Fruit fly (Drosophila melanogaster) whole organism, prepupa: Measurements from ENCODE around the gene CG43093.

Experiments
- Blimp-1 ChIP-seq: fragments of 200-800 bp; sonication (Bioruptor generic); optimal IDR thresholded peaks from 3 replicates; lab custom pipeline; 2017; ENCODE audit warnings: missing biosample characterization, missing genetic modification characterization, mild to moderate bottlenecking, moderate library complexity, missing genetic modification reagents
- CG10631 ChIP-seq: fragments of 200-800 bp; sonication (Bioruptor generic); optimal IDR thresholded peaks from 2 replicates; lab custom pipeline; 2016; ENCODE audit warnings: missing biosample characterization, missing genetic modification characterization
- CG10669 ChIP-seq: fragments of 200-800 bp; sonication (Bioruptor generic); optimal IDR thresholded peaks from 3 replicates; lab custom pipeline; 2018; ENCODE audit warnings: missing biosample characterization, mild to moderate bottlenecking, missing genetic modification characterization, moderate library complexity
- CG11294 ChIP-seq: fragments of 200-800 bp; sonication (Bioruptor generic); IDR thresholded peaks from 2 replicates; pipeline ENCODE4 v1.3.6; 2022; ENCODE audit warnings: missing biosample characterization, missing genetic modification characterization
- CG11762 ChIP-seq: fragments of 200-800 bp; sonication (Bioruptor generic); optimal IDR thresholded peaks from 3 replicates; lab custom pipeline; 2016; ENCODE audit warnings: missing biosample characterization, missing genetic modification characterization; ENCODE audit not compliant: insufficient read depth
- CG11902 ChIP-seq: fragments of 200-800 bp; sonication (Bioruptor generic); optimal IDR thresholded peaks from 3 replicates; lab custom pipeline; 2016; ENCODE audit warnings: missing biosample characterization, missing genetic modification characterization
- CG15336 ChIP-seq: fragments of 200-800 bp; sonication (Bioruptor generic); IDR thresholded peaks from 2 replicates; pipeline ENCODE4 v1.3.6; 2022; ENCODE audit warnings: missing biosample characterization, missing genetic modification characterization
- CG1621 ChIP-seq: fragments of 200-800 bp; sonication (Bioruptor generic); optimal IDR thresholded peaks from 3 replicates; lab custom pipeline; 2018; ENCODE audit warnings: missing biosample characterization, mild to moderate bottlenecking, missing genetic modification characterization
- CG16779 ChIP-seq: fragments of 200-800 bp; sonication (Bioruptor generic); optimal IDR thresholded peaks from 3 replicates; lab custom pipeline; 2017; ENCODE audit warnings: missing biosample characterization, mild to moderate bottlenecking, missing genetic modification characterization
- CG3032 ChIP-seq: fragments of 200-800 bp; optimal IDR thresholded peaks from 2 replicates; lab custom pipeline; 2019; ENCODE audit warnings: missing biosample characterization, mild to moderate bottlenecking, missing genetic modification characterization, moderate library complexity
- CG31627 ChIP-seq: fragments of 200-800 bp; sonication (Bioruptor generic); optimal IDR thresholded peaks from 3 replicates; lab custom pipeline; 2016; ENCODE audit warnings: missing biosample characterization, missing genetic modification characterization
- CG3919 ChIP-seq: fragments of 200-800 bp; sonication (Bioruptor generic); optimal IDR thresholded peaks from 3 replicates; lab custom pipeline; 2016; ENCODE audit warnings: missing biosample characterization, missing genetic modification characterization
- CG4318 ChIP-seq: fragments of 200-800 bp; sonication (Bioruptor generic); optimal IDR thresholded peaks from 3 replicates; lab custom pipeline; 2017; ENCODE audit warnings: missing biosample characterization, mild to moderate bottlenecking, missing genetic modification characterization
- CG6163 ChIP-seq: fragments of 200-800 bp; sonication (Bioruptor generic); IDR thresholded peaks from 3 replicates; pipeline ENCODE4 v1.3.6; 2022; ENCODE audit warnings: missing biosample characterization, missing genetic modification characterization
- CG6276 ChIP-seq: fragments of 200-800 bp; sonication (Bioruptor generic); optimal IDR thresholded peaks from 2 replicates; lab custom pipeline; 2017; ENCODE audit warnings: missing biosample characterization, mild to moderate bottlenecking, missing genetic modification characterization
- CG6792 ChIP-seq: fragments of 200-800 bp; sonication (Bioruptor generic); optimal IDR thresholded peaks from 3 replicates; lab custom pipeline; 2016; ENCODE audit warnings: missing biosample characterization, missing genetic modification characterization
- CG6808 ChIP-seq: fragments of 200-800 bp; sonication (Bioruptor generic); optimal IDR thresholded peaks from 3 replicates; lab custom pipeline; 2017; ENCODE audit warnings: missing biosample characterization, missing genetic modification characterization, mild to moderate bottlenecking, moderate library complexity, missing genetic modification reagents
- CG7368 ChIP-seq: fragments of 200-800 bp; sonication (Bioruptor generic); optimal IDR thresholded peaks from 3 replicates; lab custom pipeline; 2016; ENCODE audit warnings: missing biosample characterization, missing genetic modification characterization
- CG8319 ChIP-seq: fragments of 200-800 bp; sonication (Bioruptor generic); optimal IDR thresholded peaks from 3 replicates; lab custom pipeline; 2016; ENCODE audit warnings: missing biosample characterization, missing genetic modification characterization
- CG8632 ChIP-seq: fragments of 200-800 bp; sonication (Bioruptor generic); optimal IDR thresholded peaks from 3 replicates; lab custom pipeline; 2016; ENCODE audit warnings: missing biosample characterization, missing genetic modification characterization
- CG9139 ChIP-seq: fragments of 200-800 bp; sonication (Bioruptor generic); optimal IDR thresholded peaks from 3 replicates; lab custom pipeline; 2017; ENCODE audit warnings: missing biosample characterization, mild to moderate bottlenecking, missing genetic modification characterization
- Eip75B ChIP-seq: fragments of 200-800 bp; sonication (Bioruptor generic); optimal IDR thresholded peaks from 3 replicates; lab custom pipeline; 2016; ENCODE audit warnings: missing biosample characterization, missing genetic modification characterization
- Eip78C ChIP-seq: fragments of 200-800 bp; sonication (Bioruptor generic); peaks from one replicate; lab custom pipeline; 2016; ENCODE audit warnings: missing biosample characterization, missing genetic modification characterization
- Ets21C ChIP-seq: fragments of 200-800 bp; sonication (Bioruptor generic); optimal IDR thresholded peaks from 3 replicates; lab custom pipeline; 2016; ENCODE audit warnings: missing biosample characterization, missing genetic modification characterization
- Ets96B ChIP-seq: fragments of 200-800 bp; optimal IDR thresholded peaks from 2 replicates; lab custom pipeline; 2019; ENCODE audit warnings: missing biosample characterization, mild to moderate bottlenecking, missing genetic modification characterization, moderate library complexity
- Gug ChIP-seq: fragments of 200-800 bp; sonication (Bioruptor generic); IDR thresholded peaks from 2 replicates; pipeline ENCODE4 v1.3.6; 2022; ENCODE audit warnings: missing biosample characterization, missing genetic modification characterization
- Hr38 ChIP-seq: sonication (Bioruptor generic); optimal IDR thresholded peaks from 2 replicates; lab custom pipeline; 2016; ENCODE audit warnings: missing biosample characterization, missing genetic modification characterization
- Hr39 ChIP-seq: fragments of 200-800 bp; sonication (Bioruptor generic); optimal IDR thresholded peaks from 2 replicates; lab custom pipeline; 2016; ENCODE audit warnings: missing biosample characterization, missing genetic modification characterization
- Hr4 ChIP-seq: fragments of 200-800 bp; sonication (Bioruptor generic); optimal IDR thresholded peaks from 3 replicates; lab custom pipeline; 2016; ENCODE audit warnings: missing biosample characterization, missing genetic modification characterization
- Lpt ChIP-seq: fragments of 200-800 bp; sonication (Bioruptor generic); optimal IDR thresholded peaks from 3 replicates; lab custom pipeline; 2016; ENCODE audit warnings: missing biosample characterization, missing genetic modification characterization
- Met ChIP-seq: fragments of 200-800 bp; sonication (Bioruptor generic); optimal IDR thresholded peaks from 3 replicates; lab custom pipeline; 2016; ENCODE audit warnings: missing biosample characterization, missing genetic modification characterization
- OdsH ChIP-seq: fragments of 200-800 bp; sonication (Bioruptor generic); optimal IDR thresholded peaks from 3 replicates; lab custom pipeline; 2016; ENCODE audit warnings: missing biosample characterization, missing genetic modification characterization
- Smox ChIP-seq: fragments of 200-800 bp; sonication (Bioruptor generic); optimal IDR thresholded peaks from 3 replicates; lab custom pipeline; 2016; ENCODE audit warnings: missing biosample characterization, missing genetic modification characterization
- Sox102F ChIP-seq: fragments of 200-800 bp; sonication (Bioruptor generic); optimal IDR thresholded peaks from 2 replicates; lab custom pipeline; 2016; ENCODE audit warnings: missing biosample characterization, mild to moderate bottlenecking, missing genetic modification characterization
- Sox14 ChIP-seq: fragments of 200-800 bp; sonication (Bioruptor generic); optimal IDR thresholded peaks from 3 replicates; lab custom pipeline; 2016; ENCODE audit warnings: missing biosample characterization, missing genetic modification characterization
- Sox15 ChIP-seq: fragments of 200-800 bp; sonication (Bioruptor generic); optimal IDR thresholded peaks from 3 replicates; lab custom pipeline; 2016; ENCODE audit warnings: missing biosample characterization, missing genetic modification characterization
- achi ChIP-seq: fragments of 200-800 bp; sonication (Bioruptor generic); optimal IDR thresholded peaks from 3 replicates; lab custom pipeline; 2016; ENCODE audit warnings: missing biosample characterization, missing genetic modification characterization
- acj6 ChIP-seq: fragments of 200-800 bp; sonication (Bioruptor generic); optimal IDR thresholded peaks from 3 replicates; lab custom pipeline; 2016; ENCODE audit warnings: missing biosample characterization, missing genetic modification characterization
- cyc ChIP-seq: fragments of 200-800 bp; sonication (Bioruptor generic); optimal IDR thresholded peaks from 3 replicates; lab custom pipeline; 2016; ENCODE audit warnings: missing biosample characterization, missing genetic modification characterization
- dac ChIP-seq: fragments of 200-800 bp; sonication (Bioruptor generic); optimal IDR thresholded peaks from 2 replicates; lab custom pipeline; 2017; ENCODE audit warnings: missing biosample characterization, mild to moderate bottlenecking, missing genetic modification characterization
- dsx ChIP-seq: fragments of 200-800 bp; optimal IDR thresholded peaks from 3 replicates; lab custom pipeline; 2019; ENCODE audit warnings: missing biosample characterization, mild to moderate bottlenecking, missing genetic modification characterization, moderate library complexity; ENCODE audit not compliant: poor library complexity, severe bottlenecking
- eg ChIP-seq: fragments of 200-800 bp; sonication (Bioruptor generic); IDR thresholded peaks from 3 replicates; pipeline ENCODE4 v1.3.6; 2022; ENCODE audit warnings: missing biosample characterization, missing genetic modification characterization
- esn ChIP-seq: fragments of 200-800 bp; sonication (Bioruptor generic); optimal IDR thresholded peaks from 2 replicates; lab custom pipeline; 2016; ENCODE audit warnings: missing biosample characterization, mild to moderate bottlenecking, missing genetic modification characterization, moderate library complexity
- fd59A ChIP-seq: fragments of 200-800 bp; sonication (Bioruptor generic); optimal IDR thresholded peaks from 2 replicates; lab custom pipeline; 2017; ENCODE audit warnings: missing biosample characterization, mild to moderate bottlenecking, missing genetic modification characterization, missing genetic modification reagents
- fd85E ChIP-seq: fragments of 200-800 bp; sonication (Bioruptor generic); optimal IDR thresholded peaks from 3 replicates; lab custom pipeline; 2016; ENCODE audit warnings: missing biosample characterization, missing genetic modification characterization
- fkh ChIP-seq: fragments of 200-800 bp; sonication (Bioruptor generic); optimal IDR thresholded peaks from 3 replicates; lab custom pipeline; 2017; ENCODE audit warnings: missing biosample characterization, mild to moderate bottlenecking, missing genetic modification characterization, moderate library complexity
- lz ChIP-seq: fragments of 200-800 bp; sonication (Bioruptor generic); optimal IDR thresholded peaks from 3 replicates; lab custom pipeline; 2016; ENCODE audit warnings: missing biosample characterization, missing genetic modification characterization
- salr ChIP-seq, 2 experiments: fragments of 200-800 bp; sonication (Bioruptor generic); optimal IDR thresholded peaks; 3 replicates each; lab custom pipeline; 2016 to 2018; ENCODE audit warnings: missing biosample characterization in 2 of 2, missing genetic modification characterization in 2 of 2, mild to moderate bottlenecking in 1 of 2
- spab ChIP-seq: fragments of 200-800 bp; sonication (Bioruptor generic); optimal IDR thresholded peaks from 2 replicates; lab custom pipeline; 2017; ENCODE audit warnings: missing biosample characterization, mild to moderate bottlenecking, missing genetic modification characterization, missing genetic modification reagents
- ss ChIP-seq, 2 experiments: fragments of 200-800 bp; sonication (Bioruptor generic); optimal IDR thresholded peaks; 2 replicates in 1 of 2; 3 replicates in 1 of 2; lab custom pipeline; 2017 to 2018; ENCODE audit warnings: mild to moderate bottlenecking in 2 of 2, missing biosample characterization in 2 of 2, missing genetic modification characterization in 2 of 2, moderate library complexity in 1 of 2
- svp ChIP-seq: fragments of 200-800 bp; sonication (Bioruptor generic); peaks from one replicate; lab custom pipeline; 2016; ENCODE audit warnings: missing biosample characterization, missing genetic modification characterization
- topi ChIP-seq: fragments of 200-800 bp; sonication (Bioruptor generic); optimal IDR thresholded peaks from 3 replicates; lab custom pipeline; 2016; ENCODE audit warnings: missing biosample characterization, missing genetic modification characterization
- vri ChIP-seq: fragments of 200-800 bp; sonication (Bioruptor generic); optimal IDR thresholded peaks from 3 replicates; lab custom pipeline; 2016; ENCODE audit warnings: missing biosample characterization, mild to moderate bottlenecking, missing genetic modification characterization

Gene CG43093

DNA sequence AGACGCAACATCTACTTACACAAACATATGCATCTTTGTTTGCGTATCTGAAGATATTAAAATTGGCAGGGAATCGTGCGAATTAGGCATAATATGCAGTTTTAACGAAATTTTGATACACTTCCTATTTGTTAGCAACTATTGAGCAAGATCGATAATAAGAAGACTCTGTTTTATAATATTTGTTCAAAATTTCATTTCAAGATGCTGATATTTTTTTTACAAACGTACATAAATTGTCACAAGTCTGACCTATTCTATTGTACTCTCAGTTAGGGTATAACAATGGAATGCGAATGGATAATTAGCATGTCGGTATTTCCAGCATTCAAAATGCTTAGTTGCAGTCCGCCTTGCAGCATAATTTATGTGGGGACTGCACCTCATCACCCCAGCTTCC, 42.2 kb downstream of the CG43093 start:
- TF ChIP-seq Ets96B (no peak), Hr39 (GFP tag; lab: Kevin White, UChicago) (no peak), CG7368 (GFP tag; lab: Kevin White, UChicago) (no peak), Sox15 (no peak), Hr4 (GFP tag; lab: Kevin White, UChicago) (peak; percentile 67), Smox (no peak), fd59A (GFP tag; lab: Kevin White, UChicago) (no peak), svp (peak; percentile 56), CG16779 (no peak), CG6276 (no peak), eg (GFP tag; lab: Robert Waterston, UW) (peak; percentile 87), CG6808 (GFP tag; lab: Kevin White, UChicago) (no peak), CG4318 (GFP tag; lab: Kevin White, UChicago) (peak; percentile 13), dsx (GFP tag; lab: Kevin White, UChicago) (no peak), OdsH (GFP tag; lab: Kevin White, UChicago) (no peak), salr (GFP tag; optimal IDR thresholded peaks at IDR 0.05; lab: Kevin White, UChicago) (no peak), esn (GFP tag; lab: Kevin White, UChicago) (peak; percentile 41), topi (no peak), CG6792 (peak; percentile 16), lz (GFP tag; lab: Kevin White, UChicago) (peak; percentile 16), spab (GFP tag; lab: Kevin White, UChicago) (no peak), Ets21C (no peak), CG11902 (GFP tag; lab: Kevin White, UChicago) (no peak), Lpt (GFP tag; lab: Kevin White, UChicago) (no peak), ss (GFP tag; optimal IDR thresholded peaks at IDR 0.05; lab: Kevin White, UChicago) (no peak), CG10631 (peak; percentile 9), achi (GFP tag; lab: Kevin White, UChicago) (no peak), CG11762 (no peak), Eip75B (GFP tag; lab: Kevin White, UChicago) (no peak), CG9139 (no peak), CG1621 (tag; lab: Kevin White, UChicago) (no peak), CG8632 (GFP tag; lab: Kevin White, UChicago) (no peak), CG11294 (GFP tag; lab: Robert Waterston, UW) (peak; percentile 41; the same call in 1 of the 2 replicates), CG3032 (tag; lab: Kevin White, UChicago) (no peak), acj6 (GFP tag; lab: Kevin White, UChicago) (no peak), fkh (no peak), CG31627 (GFP tag; lab: Kevin White, UChicago) (peak; percentile 48), CG10669 (no peak), CG8319 (GFP tag; lab: Kevin White, UChicago) (peak; percentile 32), fd85E (GFP tag; lab: Kevin White, UChicago) (no peak), cyc (GFP tag; lab: Kevin White, UChicago) (no peak), Hr38 (GFP tag; lab: Kevin White, UChicago) (no peak), CG6163 (no peak), dac (GFP tag; lab: Kevin White, UChicago) (no peak), vri (GFP tag; lab: Kevin White, UChicago) (peak; percentile 7), CG15336 (GFP tag; lab: Robert Waterston, UW) (peak; percentile 80), Sox102F (GFP tag; lab: Kevin White, UChicago) (no peak), Met (GFP tag; lab: Kevin White, UChicago) (no peak), Blimp-1 (no peak), CG3919 (GFP tag; lab: Kevin White, UChicago) (no peak), Gug (GFP tag; lab: Robert Waterston, UW) (peak; percentile 54), Sox14 (GFP tag; lab: Kevin White, UChicago) (no peak), Eip78C (GFP tag; lab: Kevin White, UChicago) (no peak)
